Worm (Caenorhabditis elegans) whole organism, L3 larva: ENCODE data around the gene pgl-1.

Experiments used
- R02D3.7 ChIP-seq: fragments of 150-350 bp; optimal IDR thresholded peaks from 2 replicates; lab custom pipeline; 2014; ENCODE audit warnings: missing biosample characterization, missing genetic modification characterization
- ZK546.5 ChIP-seq: sonication (generic microtip); optimal IDR thresholded peaks from 2 replicates; lab custom pipeline; 2017; ENCODE audit warnings: missing biosample characterization, missing genetic modification characterization
- ceh-28 ChIP-seq: fragments of 150-350 bp; optimal IDR thresholded peaks from 2 replicates; lab custom pipeline; 2014; ENCODE audit warnings: missing biosample characterization, missing genetic modification reagents, missing genetic modification characterization
- ceh-82 ChIP-seq: fragments of 150-350 bp; optimal IDR thresholded peaks from 2 replicates; lab custom pipeline; 2014; ENCODE audit warnings: missing biosample characterization, missing genetic modification characterization
- ceh-9 ChIP-seq: sonication (generic microtip); optimal IDR thresholded peaks from 2 replicates; lab custom pipeline; 2018; ENCODE audit warnings: missing biosample characterization, missing genetic modification characterization
- daf-12 ChIP-seq: fragments of 150-350 bp; optimal IDR thresholded peaks from 2 replicates; lab custom pipeline; 2014; ENCODE audit warnings: missing biosample characterization, missing genetic modification reagents, missing genetic modification characterization
- egl-27 ChIP-seq: sonication (generic microtip); optimal IDR thresholded peaks from 4 replicates; lab custom pipeline; 2017; ENCODE audit warnings: missing biosample characterization, missing genetic modification reagents, missing genetic modification characterization
- egl-5 ChIP-seq: fragments of 150-350 bp; optimal IDR thresholded peaks from 2 replicates; lab custom pipeline; 2017; ENCODE audit warnings: missing biosample characterization, missing genetic modification reagents, missing genetic modification characterization, inconsistent platforms
- elt-1 ChIP-seq: fragments of 150-350 bp; optimal IDR thresholded peaks from 2 replicates; lab custom pipeline; 2014; ENCODE audit warnings: missing biosample characterization, missing genetic modification characterization
- elt-2 ChIP-seq: sonication (generic microtip); optimal IDR thresholded peaks from 2 replicates; lab custom pipeline; 2016; ENCODE audit warnings: missing genetic modification reagents, mild to moderate bottlenecking, missing genetic modification characterization, missing compliant biosample characterization
- elt-3 ChIP-seq, 3 experiments: fragments of 150-350 bp in 1 of 3; sonication (generic microtip) in 2 of 3; optimal IDR thresholded peaks; 2 replicates in 2 of 3; 4 replicates in 1 of 3; lab custom pipeline; 2014 to 2017; ENCODE audit warnings: missing biosample characterization in 3 of 3, missing genetic modification characterization in 3 of 3
- eor-1 ChIP-seq, 2 experiments: fragments of 150-350 bp; optimal IDR thresholded peaks; 2 replicates each; lab custom pipeline; 2014 to 2018; ENCODE audit warnings: missing biosample characterization in 2 of 2, missing genetic modification characterization in 2 of 2
- fkh-2 ChIP-seq: fragments of 150-350 bp; optimal IDR thresholded peaks from 2 replicates; lab custom pipeline; 2014; ENCODE audit warnings: missing biosample characterization, missing genetic modification reagents, missing genetic modification characterization
- hmg-11 ChIP-seq: sonication (generic microtip); optimal IDR thresholded peaks from 2 replicates; lab custom pipeline; 2016; ENCODE audit warnings: missing genetic modification characterization, missing compliant biosample characterization
- jun-1 ChIP-seq: fragments of 150-350 bp; optimal IDR thresholded peaks from 2 replicates; lab custom pipeline; 2014; ENCODE audit warnings: missing biosample characterization, missing genetic modification reagents, missing genetic modification characterization
- lin-15B ChIP-seq: fragments of 150-350 bp; optimal IDR thresholded peaks from 2 replicates; lab custom pipeline; 2014; ENCODE audit warnings: missing biosample characterization, missing genetic modification characterization
- lin-39 ChIP-seq: fragments of 150-350 bp; optimal IDR thresholded peaks from 2 replicates; lab custom pipeline; 2018; ENCODE audit warnings: missing biosample characterization, missing genetic modification reagents, missing genetic modification characterization
- mdl-1 ChIP-seq: fragments of 150-350 bp; optimal IDR thresholded peaks from 2 replicates; lab custom pipeline; 2014; ENCODE audit warnings: missing biosample characterization, missing genetic modification characterization
- mml-1 ChIP-seq: fragments of 150-350 bp; sonication (generic microtip); optimal IDR thresholded peaks from 3 replicates; lab custom pipeline; 2014; ENCODE audit warnings: missing biosample characterization, missing genetic modification characterization
- nfya-1 ChIP-seq: sonication (generic microtip); optimal IDR thresholded peaks from 2 replicates; lab custom pipeline; 2017; ENCODE audit warnings: missing genetic modification characterization, mild to moderate bottlenecking, missing compliant biosample characterization, antibody characterized with exemption, moderate library complexity; ENCODE audit not compliant: insufficient read depth
- nhr-12 ChIP-seq: fragments of 150-350 bp; optimal IDR thresholded peaks from 2 replicates; lab custom pipeline; 2014; ENCODE audit warnings: missing biosample characterization, missing genetic modification characterization
- nhr-23 ChIP-seq: fragments of 150-350 bp; optimal IDR thresholded peaks from 2 replicates; lab custom pipeline; 2014; ENCODE audit warnings: missing biosample characterization, missing genetic modification reagents, missing genetic modification characterization
- nhr-237 ChIP-seq: fragments of 150-350 bp; optimal IDR thresholded peaks from 2 replicates; lab custom pipeline; 2014; ENCODE audit warnings: missing biosample characterization, missing genetic modification characterization
- nhr-25 ChIP-seq: sonication (generic microtip); optimal IDR thresholded peaks from 2 replicates; lab custom pipeline; 2017; ENCODE audit warnings: missing biosample characterization, missing genetic modification characterization
- nhr-43 ChIP-seq: sonication (generic microtip); optimal IDR thresholded peaks from 2 replicates; lab custom pipeline; 2016; ENCODE audit warnings: mild to moderate bottlenecking, missing genetic modification characterization, missing compliant biosample characterization; ENCODE audit not compliant: poor library complexity, severe bottlenecking
- nhr-67 ChIP-seq: fragments of 150-350 bp; optimal IDR thresholded peaks from 2 replicates; lab custom pipeline; 2014; ENCODE audit warnings: missing biosample characterization, missing genetic modification characterization
- nhr-76 ChIP-seq: fragments of 150-350 bp; sonication (generic microtip); optimal IDR thresholded peaks from 5 replicates; lab custom pipeline; 2014; ENCODE audit warnings: missing biosample characterization, missing genetic modification characterization
- pha-4 ChIP-seq: fragments of 150-350 bp; optimal IDR thresholded peaks from 2 replicates; lab custom pipeline; 2014; ENCODE audit warnings: missing biosample characterization, missing genetic modification reagents, missing genetic modification characterization
- pqm-1 ChIP-seq: fragments of 150-350 bp; optimal IDR thresholded peaks from 2 replicates; lab custom pipeline; 2017; ENCODE audit warnings: missing biosample characterization, missing genetic modification characterization, inconsistent platforms
- skn-1 ChIP-seq: fragments of 150-350 bp; optimal IDR thresholded peaks from 2 replicates; lab custom pipeline; 2014; ENCODE audit warnings: missing biosample characterization, missing genetic modification characterization
- snpc-4 ChIP-seq: fragments of 150-350 bp; optimal IDR thresholded peaks from 2 replicates; lab custom pipeline; 2014; ENCODE audit warnings: missing biosample characterization, missing genetic modification characterization
- tbx-2 ChIP-seq: sonication (generic microtip); optimal IDR thresholded peaks from 2 replicates; lab custom pipeline; 2016; ENCODE audit warnings: mild to moderate bottlenecking, missing genetic modification characterization, missing compliant biosample characterization
- unc-39 ChIP-seq: sonication (generic microtip); optimal IDR thresholded peaks from 4 replicates; lab custom pipeline; 2017; ENCODE audit warnings: missing biosample characterization, missing genetic modification characterization
- zag-1 ChIP-seq: fragments of 150-350 bp; optimal IDR thresholded peaks from 2 replicates; lab custom pipeline; 2014; ENCODE audit warnings: missing biosample characterization, missing genetic modification characterization

pgl-1 gene

ce11 chrIV:6977089-6977558 is at the start of gene pgl-1, which contains the start of gene him-3:
Gene pgl-1 (minus strand): TSS chrIV:6977318.
Gene him-3 (plus strand): TSS chrIV:6977508.
- TF ChIP-seq snpc-4 (tag; lab: Kevin White, UChicago) (no peak), ZK546.5 (tag; lab: Kevin White, UChicago) (no peak), lin-15B (tag; lab: Kevin White, UChicago) (no peak), nhr-12 (tag; lab: Kevin White, UChicago) (no peak), nhr-43 (no peak), pqm-1 (tag; lab: Kevin White, UChicago) (no peak)
- TF ChIP-seq, all 47 proteins: peak for 0

- TF ChIP-seq nhr-76 (tag; lab: Kevin White, UChicago) (no peak), skn-1 (tag; lab: Kevin White, UChicago) (no peak), nhr-237 (tag; lab: Kevin White, UChicago) (no peak), jun-1 (tag; lab: Kevin White, UChicago) (no peak), ceh-28 (tag; lab: Kevin White, UChicago) (no peak), pqm-1 (tag; lab: Kevin White, UChicago) (peak; percentile 67), ceh-9 (no peak), egl-27 (no peak), elt-3 (tag; optimal IDR thresholded peaks at IDR 0.05; lab: Kevin White, UChicago) (no peak), elt-2 (tag; lab: Kevin White, UChicago) (peak; percentile 90), nfya-1 (tag; lab: Kevin White, UChicago) (no peak), unc-39 (tag; lab: Kevin White, UChicago) (no peak), nhr-43 (no peak), hmg-11 (no peak), egl-5 (tag; lab: Kevin White, UChicago) (no peak), lin-15B (tag; lab: Kevin White, UChicago) (no peak), pha-4 (tag; lab: Kevin White, UChicago) (peak; percentile 8), ceh-82 (tag; lab: Kevin White, UChicago) (no peak), snpc-4 (tag; lab: Kevin White, UChicago) (no peak)
Observed at ce11 chrIV:7025835-7026234, 48.7 kb upstream of the pgl-1 start.

ce11 chrIV:7024829-7025228 is 47.7 kb upstream of the pgl-1 start:
- peak; percentile 49 for TF ChIP-seq elt-2 (tag; lab: Kevin White, UChicago)
- no peak for TF ChIP-seq lin-15B (tag; lab: Kevin White, UChicago)
- no peak for TF ChIP-seq elt-1 (tag; lab: Kevin White, UChicago)
- TF ChIP-seq fkh-2 (tag; lab: Kevin White, UChicago), result no peak
- TF ChIP-seq ZK546.5 (tag; lab: Kevin White, UChicago), result no peak
- peak; percentile 39 for TF ChIP-seq pqm-1 (tag; lab: Kevin White, UChicago)
- no peak for TF ChIP-seq elt-3 (tag; optimal IDR thresholded peaks at IDR 0.05; lab: Kevin White, UChicago)
- no peak for TF ChIP-seq mdl-1 (tag; lab: Kevin White, UChicago)
- TF ChIP-seq, all 47 proteins: peak for 2

- TF ChIP-seq eor-1 (tag; optimal IDR thresholded peaks at IDR 0.05; lab: Kevin White, UChicago) (no peak), mml-1 (tag; lab: Kevin White, UChicago) (peak; percentile 15)
Observed at ce11 chrIV:7023858-7024257, 46.7 kb upstream of the pgl-1 start, which contains the start of gene adah-1. Gene adah-1 (plus strand): TSS chrIV:7024211.

- peak; percentile 59 for TF ChIP-seq snpc-4 (tag; lab: Kevin White, UChicago)
- peak; percentile 16 for TF ChIP-seq lin-15B (tag; lab: Kevin White, UChicago)
- TF ChIP-seq lin-39 (tag; lab: Kevin White, UChicago), result no peak
- TF ChIP-seq R02D3.7 (tag; lab: Kevin White, UChicago), result no peak
- TF ChIP-seq nhr-23 (tag; lab: Kevin White, UChicago), result peak; percentile 30
- no peak for TF ChIP-seq nhr-67 (tag; lab: Kevin White, UChicago)
- TF ChIP-seq egl-5 (tag; lab: Kevin White, UChicago), result peak; percentile 89
- TF ChIP-seq nhr-76 (tag; lab: Kevin White, UChicago), result no peak
- peak; percentile 11 for TF ChIP-seq elt-2 (tag; lab: Kevin White, UChicago)
- no peak for TF ChIP-seq daf-12 (tag; lab: Kevin White, UChicago)
- peak; percentile 59 for TF ChIP-seq hmg-11
- TF ChIP-seq nhr-43, result peak; percentile 39
- peak; percentile 2 for TF ChIP-seq pqm-1 (tag; lab: Kevin White, UChicago)
- peak; percentile 2 for TF ChIP-seq nhr-25
- TF ChIP-seq zag-1 (tag; lab: Kevin White, UChicago), result no peak
- peak; percentile 15 for TF ChIP-seq tbx-2 (tag; lab: Kevin White, UChicago)
- peak; percentile 87 for TF ChIP-seq pha-4 (tag; lab: Kevin White, UChicago)
- no peak for TF ChIP-seq elt-3 (tag; optimal IDR thresholded peaks at IDR 0.05; lab: Kevin White, UChicago)
- no peak for TF ChIP-seq egl-27
- TF ChIP-seq mdl-1 (tag; lab: Kevin White, UChicago), result no peak
- peak; percentile 29 for TF ChIP-seq ceh-28 (tag; lab: Kevin White, UChicago)
- TF ChIP-seq nfya-1 (tag; lab: Kevin White, UChicago), result peak; percentile 55
- no peak for TF ChIP-seq ceh-9
- peak; percentile 56 for TF ChIP-seq jun-1 (tag; lab: Kevin White, UChicago)
Observed at ce11 chrIV:7023004-7023403, 45.9 kb upstream of the pgl-1 start.
